Worm (Caenorhabditis elegans) whole organism, mixed stage, embryonic: ENCODE results near the gene inx-3.

Experiments
- elt-1 ChIP-seq: sonication (generic microtip); optimal IDR thresholded peaks from 2 replicates; lab custom pipeline; 2017; ENCODE audit warnings: missing genetic modification characterization, mild to moderate bottlenecking, missing compliant biosample characterization, antibody characterized with exemption, moderate library complexity, borderline replicate concordance; ENCODE audit not compliant: insufficient read depth
- pha-4 ChIP-seq: fragments of 150-350 bp; optimal IDR thresholded peaks from 2 replicates; lab custom pipeline; 2018; ENCODE audit warnings: missing biosample characterization, missing genetic modification reagents, missing genetic modification characterization
- tbx-8 ChIP-seq: fragments of 200-800 bp; sonication (Bioruptor generic); optimal IDR thresholded peaks from 2 replicates; lab custom pipeline; 2018; ENCODE audit warnings: mild to moderate bottlenecking, missing genetic modification characterization, moderate library complexity, missing compliant biosample characterization
- zip-8 ChIP-seq: fragments of 150-350 bp; optimal IDR thresholded peaks from 2 replicates; lab custom pipeline; 2014; ENCODE audit warnings: missing biosample characterization, missing genetic modification characterization
- ztf-11 ChIP-seq: fragments of 150-350 bp; optimal IDR thresholded peaks from 2 replicates; lab custom pipeline; 2014; ENCODE audit warnings: missing biosample characterization, missing genetic modification characterization

Gene inx-3

ce11 chrX:6041995-6042481, 46.1 kb downstream of the inx-3 start (continued):
- no peak for TF ChIP-seq zip-8 (tag; lab: Kevin White, UChicago)
- no peak for TF ChIP-seq ztf-11
- TF ChIP-seq tbx-8 (GFP tag; lab: Kevin White, UChicago), result no peak

ce11 chrX:6043283-6043682, 47.3 kb downstream of the inx-3 start:
- TF ChIP-seq pha-4 (tag; lab: Kevin White, UChicago) (peak; percentile 3), ztf-11 (no peak), elt-1 (tag; lab: Kevin White, UChicago) (no peak)
